Fruit fly (Drosophila melanogaster) whole organism, embryonic: ENCODE measurements around the gene Rab9Db.

Experiments used
- Aef1 ChIP-seq: fragments of 200-800 bp; sonication (Bioruptor generic); IDR thresholded peaks from 3 replicates; pipeline ENCODE4 v1.3.6; 2022; ENCODE audit warnings: missing biosample characterization, missing genetic modification characterization
- Blimp-1 ChIP-seq: fragments of 200-800 bp; sonication (Bioruptor generic); optimal IDR thresholded peaks from 3 replicates; lab custom pipeline; 2018; ENCODE audit warnings: missing biosample characterization, missing genetic modification characterization, mild to moderate bottlenecking, moderate library complexity, missing genetic modification reagents
- CG10209 ChIP-seq: fragments of 200-800 bp; sonication (Bioruptor generic); optimal IDR thresholded peaks from 3 replicates; lab custom pipeline; 2017; ENCODE audit warnings: missing biosample characterization, mild to moderate bottlenecking, missing genetic modification characterization, missing genetic modification reagents
- CG1024 ChIP-seq: fragments of 200-800 bp; sonication (Bioruptor generic); IDR thresholded peaks from 2 replicates; pipeline ENCODE4 v1.3.6; 2022; ENCODE audit warnings: missing biosample characterization, missing genetic modification characterization
- CG11456 ChIP-seq: fragments of 200-800 bp; sonication (Bioruptor generic); IDR thresholded peaks from 3 replicates; pipeline ENCODE4 v1.3.6; 2022; ENCODE audit warnings: missing biosample characterization, missing genetic modification characterization
- CG11560 ChIP-seq: fragments of 200-800 bp; sonication (Bioruptor generic); IDR thresholded peaks from 3 replicates; pipeline ENCODE4 v1.3.6; 2022; ENCODE audit warnings: missing biosample characterization, missing genetic modification characterization
- CG15479 ChIP-seq: fragments of 200-800 bp; sonication (Bioruptor generic); optimal IDR thresholded peaks from 3 replicates; lab custom pipeline; 2019; ENCODE audit warnings: missing biosample characterization, mild to moderate bottlenecking, missing genetic modification characterization, moderate library complexity
- CG17186 ChIP-seq: fragments of 200-800 bp; sonication (Bioruptor generic); optimal IDR thresholded peaks from 3 replicates; lab custom pipeline; 2017; ENCODE audit warnings: missing biosample characterization, missing genetic modification reagents, missing genetic modification characterization
- CG17612 ChIP-seq: fragments of 200-800 bp; sonication (Bioruptor generic); IDR thresholded peaks from 2 replicates; pipeline ENCODE4 v1.3.6; 2022; ENCODE audit warnings: missing biosample characterization, missing genetic modification characterization
- CG30403 ChIP-seq: fragments of 200-800 bp; sonication (Bioruptor generic); optimal IDR thresholded peaks from 3 replicates; lab custom pipeline; 2016; ENCODE audit warnings: missing biosample characterization, missing genetic modification characterization
- CG3065 ChIP-seq: fragments of 200-800 bp; sonication (Bioruptor generic); optimal IDR thresholded peaks from 2 replicates; lab custom pipeline; 2016; ENCODE audit warnings: missing biosample characterization, missing genetic modification characterization
- CG4617 ChIP-seq: fragments of 200-800 bp; sonication (Bioruptor generic); optimal IDR thresholded peaks from 3 replicates; lab custom pipeline; 2016; ENCODE audit warnings: missing biosample characterization, missing genetic modification characterization, borderline replicate concordance
- CG5953 ChIP-seq: fragments of 200-800 bp; sonication (Bioruptor generic); IDR thresholded peaks from 2 replicates; pipeline ENCODE4 v1.3.6; 2022; ENCODE audit warnings: missing biosample characterization, missing genetic modification characterization
- CG6175 ChIP-seq: fragments of 200-800 bp; sonication (Bioruptor generic); IDR thresholded peaks from 3 replicates; pipeline ENCODE4 v1.3.6; 2022; ENCODE audit warnings: missing biosample characterization, missing genetic modification characterization
- CG6683 ChIP-seq: fragments of 200-800 bp; sonication (Bioruptor generic); optimal IDR thresholded peaks from 2 replicates; lab custom pipeline; 2017; ENCODE audit warnings: missing biosample characterization, mild to moderate bottlenecking, missing genetic modification characterization, missing genetic modification reagents
- CG9215 ChIP-seq: fragments of 200-800 bp; sonication (Bioruptor generic); IDR thresholded peaks from 2 replicates; pipeline ENCODE4 v1.3.6; 2022; ENCODE audit warnings: missing biosample characterization, missing genetic modification characterization
- Dip3 ChIP-seq: fragments of 200-800 bp; sonication (Bioruptor generic); optimal IDR thresholded peaks from 3 replicates; lab custom pipeline; 2016; ENCODE audit warnings: missing biosample characterization, missing genetic modification characterization
- Drgx ChIP-seq: fragments of 200-800 bp; sonication (Bioruptor generic); IDR thresholded peaks from 2 replicates; pipeline ENCODE4 v1.3.6; 2022; ENCODE audit warnings: missing biosample characterization, missing genetic modification characterization
- Eip74EF ChIP-seq, 2 experiments: fragments of 200-800 bp in 1 of 2; fragments of >200 bp in 1 of 2; sonication (Bioruptor generic) in 1 of 2; optimal IDR thresholded peaks; 2 replicates each; lab custom pipeline; 2017 to 2019; ENCODE audit warnings: missing biosample characterization in 2 of 2, missing genetic modification characterization in 2 of 2, mild to moderate bottlenecking in 1 of 2, moderate library complexity in 1 of 2
- Ets97D ChIP-seq: fragments of 200-800 bp; sonication (Bioruptor generic); optimal IDR thresholded peaks from 3 replicates; lab custom pipeline; 2016; ENCODE audit warnings: missing biosample characterization, missing genetic modification characterization
- H2.0 ChIP-seq: fragments of 200-800 bp; sonication (Bioruptor generic); IDR thresholded peaks from 2 replicates; pipeline ENCODE4 v1.3.6; 2022; ENCODE audit warnings: missing biosample characterization, missing genetic modification characterization
- Hr3 ChIP-seq: fragments of 200-800 bp; sonication (Bioruptor generic); optimal IDR thresholded peaks from 3 replicates; lab custom pipeline; 2016; ENCODE audit warnings: missing biosample characterization, missing genetic modification characterization
- MBD-R2 ChIP-seq: fragments of 200-800 bp; sonication (Bioruptor generic); IDR thresholded peaks from 2 replicates; pipeline ENCODE4 v1.3.6; 2022; ENCODE audit warnings: missing biosample characterization, missing genetic modification characterization
- Mad ChIP-seq: fragments of 200-800 bp; sonication (Bioruptor generic); optimal IDR thresholded peaks from 2 replicates; lab custom pipeline; 2016; ENCODE audit warnings: missing biosample characterization, missing genetic modification characterization
- Sox102F ChIP-seq: fragments of 200-800 bp; sonication (Bioruptor generic); optimal IDR thresholded peaks from 2 replicates; lab custom pipeline; 2018; ENCODE audit warnings: missing biosample characterization, mild to moderate bottlenecking, missing genetic modification characterization, moderate library complexity
- Usf ChIP-seq: fragments of 200-800 bp; sonication (Bioruptor generic); optimal IDR thresholded peaks from 2 replicates; lab custom pipeline; 2017; ENCODE audit warnings: missing genotype, missing biosample characterization, missing genetic modification characterization
- YL-1 ChIP-seq: fragments of 200-800 bp; sonication (Bioruptor generic); optimal IDR thresholded peaks from 3 replicates; lab custom pipeline; 2017; ENCODE audit warnings: missing biosample characterization, mild to moderate bottlenecking, missing genetic modification characterization
- amos ChIP-seq: fragments of 200-800 bp; sonication (Bioruptor generic); IDR thresholded peaks from 2 replicates; pipeline ENCODE4 v1.3.6; 2022; ENCODE audit warnings: missing biosample characterization, missing genetic modification characterization; ENCODE audit not compliant: partially characterized antibody
- bcd ChIP-seq: fragments of 200-800 bp; sonication (Bioruptor generic); optimal IDR thresholded peaks from 2 replicates; lab custom pipeline; 2017; ENCODE audit warnings: missing biosample characterization, mild to moderate bottlenecking, missing genetic modification characterization
- bsh ChIP-seq, 2 experiments: fragments of 200-800 bp; sonication (Bioruptor generic); optimal IDR thresholded peaks; 2 replicates each; lab custom pipeline; 2017 to 2018; ENCODE audit warnings: mild to moderate bottlenecking in 2 of 2, missing biosample characterization in 2 of 2, missing genetic modification characterization in 2 of 2, moderate library complexity in 1 of 2
- caup ChIP-seq: fragments of 200-800 bp; sonication (Bioruptor generic); optimal IDR thresholded peaks from 3 replicates; lab custom pipeline; 2017; ENCODE audit warnings: missing biosample characterization, mild to moderate bottlenecking, missing genetic modification characterization, moderate library complexity; ENCODE audit not compliant: severe bottlenecking
- cg ChIP-seq: fragments of 200-800 bp; sonication (Bioruptor generic); optimal IDR thresholded peaks from 3 replicates; lab custom pipeline; 2019; ENCODE audit warnings: missing biosample characterization, mild to moderate bottlenecking, missing genetic modification characterization, moderate library complexity
- chm ChIP-seq: fragments of 200-800 bp; sonication (Bioruptor generic); IDR thresholded peaks from 2 replicates; pipeline ENCODE4 v1.3.6; 2022; ENCODE audit warnings: missing biosample characterization, missing genetic modification characterization
- gro ChIP-seq: fragments of 200-800 bp; sonication (Bioruptor generic); optimal IDR thresholded peaks from 2 replicates; lab custom pipeline; 2016; ENCODE audit warnings: missing biosample characterization, missing genetic modification characterization
- hb ChIP-seq: fragments of 200-800 bp; sonication (Bioruptor generic); IDR thresholded peaks from 3 replicates; pipeline ENCODE4 v1.3.6; 2022; ENCODE audit warnings: missing biosample characterization, missing genetic modification characterization; ENCODE audit not compliant: partially characterized antibody
- kah ChIP-seq: fragments of 200-800 bp; sonication (Bioruptor generic); optimal IDR thresholded peaks from 2 replicates; lab custom pipeline; 2018; ENCODE audit warnings: missing biosample characterization, mild to moderate bottlenecking, missing genetic modification characterization
- ken ChIP-seq: fragments of 200-800 bp; sonication (Bioruptor generic); IDR thresholded peaks from 3 replicates; pipeline ENCODE4 v1.3.6; 2022; ENCODE audit warnings: missing biosample characterization, missing genetic modification characterization
- klu ChIP-seq: fragments of 200-800 bp; sonication (Bioruptor generic); IDR thresholded peaks from 2 replicates; pipeline ENCODE4 v1.3.6; 2022; ENCODE audit warnings: missing biosample characterization, missing genetic modification characterization
- pzg ChIP-seq: fragments of 200-800 bp; sonication (Bioruptor generic); optimal IDR thresholded peaks from 3 replicates; lab custom pipeline; 2018; ENCODE audit warnings: missing biosample characterization, mild to moderate bottlenecking, missing genetic modification characterization, moderate library complexity
- ro ChIP-seq: fragments of 200-800 bp; sonication (Bioruptor generic); IDR thresholded peaks from 2 replicates; pipeline ENCODE4 v1.3.6; 2022; ENCODE audit warnings: missing biosample characterization, missing genetic modification characterization
- row ChIP-seq: fragments of 200-800 bp; sonication (Bioruptor generic); IDR thresholded peaks from 3 replicates; pipeline ENCODE4 v1.3.6; 2022; ENCODE audit warnings: missing biosample characterization, missing genetic modification characterization
- schlank ChIP-seq: fragments of 200-800 bp; sonication (Bioruptor generic); optimal IDR thresholded peaks from 2 replicates; lab custom pipeline; 2018; ENCODE audit warnings: missing biosample characterization, mild to moderate bottlenecking, missing genetic modification characterization
- sens ChIP-seq: fragments of 200-800 bp; sonication (Bioruptor generic); peaks from one replicate; lab custom pipeline; 2016; ENCODE audit warnings: missing biosample characterization, missing genetic modification characterization
- sim ChIP-seq: fragments of 200-800 bp; sonication (Bioruptor generic); IDR thresholded peaks from 2 replicates; pipeline ENCODE4 v1.3.6; 2022; ENCODE audit warnings: missing biosample characterization, missing genetic modification characterization
- so ChIP-seq: fragments of 200-800 bp; sonication (Bioruptor generic); IDR thresholded peaks from 3 replicates; pipeline ENCODE4 v1.3.6; 2022; ENCODE audit warnings: missing biosample characterization, missing genetic modification characterization
- sob ChIP-seq: fragments of 200-800 bp; sonication (Bioruptor generic); IDR thresholded peaks from 2 replicates; pipeline ENCODE4 v1.3.6; 2022; ENCODE audit warnings: missing biosample characterization, missing genetic modification characterization
- wdn ChIP-seq: fragments of 200-800 bp; sonication (Bioruptor generic); IDR thresholded peaks from 2 replicates; pipeline ENCODE4 v1.3.6; 2022; ENCODE audit warnings: missing biosample characterization, missing genetic modification characterization
- zfh2 ChIP-seq: fragments of 200-800 bp; sonication (Bioruptor generic); optimal IDR thresholded peaks from 2 replicates; lab custom pipeline; 2016; ENCODE audit warnings: missing biosample characterization, missing genetic modification characterization

The Rab9Db gene

dm6 chrX:10620144-10621005 lies 2.6 kb downstream of the Rab9Db start, which contains the start of gene CG43347 (continued):
- TF ChIP-seq hb (GFP tag; lab: Robert Waterston, UW): no peak
- TF ChIP-seq gro (GFP tag; lab: Kevin White, UChicago): no peak
- no peak; the same call in 1 of the 2 replicates for TF ChIP-seq CG5953 (GFP tag; lab: Robert Waterston, UW)
- TF ChIP-seq klu (GFP tag; lab: Robert Waterston, UW): peak; percentile 46
- TF ChIP-seq Mad (GFP tag; lab: Kevin White, UChicago): no peak
- peak; percentile 70 for TF ChIP-seq CG10209 (GFP tag; lab: Kevin White, UChicago)
- TF ChIP-seq Aef1 (GFP tag; lab: Robert Waterston, UW): peak; percentile 32; the same call in 1 of the 3 replicates
- TF ChIP-seq sim (GFP tag; lab: Robert Waterston, UW): no peak
- TF ChIP-seq CG17612 (GFP tag; lab: Robert Waterston, UW): no peak
- peak; percentile 31; the same call in 1 of the 2 replicates for TF ChIP-seq Drgx (GFP tag; lab: Robert Waterston, UW)
- peak; percentile 75 for TF ChIP-seq Sox102F (GFP tag; lab: Kevin White, UChicago)
- TF ChIP-seq YL-1 (GFP tag; lab: Kevin White, UChicago): no peak
- peak; percentile 41 for TF ChIP-seq cg (GFP tag; lab: Kevin White, UChicago)
- peak in 1 of 2 experiments; percentile 72 for TF ChIP-seq bsh (GFP tag; optimal IDR thresholded peaks at IDR 0.05; lab: Kevin White, UChicago)
- no peak for TF ChIP-seq wdn
- no peak for TF ChIP-seq chm (GFP tag; lab: Robert Waterston, UW)
- peak; percentile 66 for TF ChIP-seq bcd (GFP tag; lab: Kevin White, UChicago)
- TF ChIP-seq ken (GFP tag; lab: Robert Waterston, UW): peak; percentile 45; the same call in 1 of the 3 replicates
- no peak for TF ChIP-seq CG4617 (GFP tag; lab: Kevin White, UChicago)
- no peak for TF ChIP-seq Dip3 (GFP tag; lab: Kevin White, UChicago)
- no peak for TF ChIP-seq CG3065 (GFP tag; lab: Kevin White, UChicago)
- no peak for TF ChIP-seq CG1024 (GFP tag; lab: Robert Waterston, UW)
- peak; percentile 22; the same call in 1 of the 2 replicates for TF ChIP-seq H2.0 (GFP tag; lab: Robert Waterston, UW)
- peak; percentile 66 for TF ChIP-seq CG9215
- TF ChIP-seq row: peak; percentile 79
- TF ChIP-seq MBD-R2: no peak
- TF ChIP-seq CG11560 (tag; lab: Robert Waterston, UW): peak; percentile 39; the same call in 1 of the 3 replicates
- TF ChIP-seq pzg (GFP tag; lab: Kevin White, UChicago): no peak
- peak; percentile 35 for TF ChIP-seq schlank (tag; lab: Kevin White, UChicago)
- TF ChIP-seq kah (GFP tag; lab: Kevin White, UChicago): peak; percentile 11
- TF ChIP-seq Hr3 (GFP tag; lab: Kevin White, UChicago): peak; percentile 44
- no peak for TF ChIP-seq Ets97D (GFP tag; lab: Kevin White, UChicago)
- TF ChIP-seq caup (GFP tag; lab: Kevin White, UChicago): peak; percentile 79
- TF ChIP-seq ro (GFP tag; lab: Robert Waterston, UW): no peak
- no peak for TF ChIP-seq amos (GFP tag; lab: Robert Waterston, UW)
- TF ChIP-seq sob: peak; percentile 50; the same call in 1 of the 2 replicates
- peak; percentile 79 for TF ChIP-seq sens (GFP tag; lab: Kevin White, UChicago)
- TF ChIP-seq CG17186: no peak
- TF ChIP-seq so (GFP tag; lab: Robert Waterston, UW): 0 out of 3 replicates have a peak, but pooled peaks have one; percentile 54
- no peak for TF ChIP-seq Usf (GFP tag; lab: Kevin White, UChicago)
- peak; percentile 60 for TF ChIP-seq Blimp-1 (GFP tag; lab: Kevin White, UChicago)
- TF ChIP-seq zfh2 (GFP tag; lab: Kevin White, UChicago): peak; percentile 22
- TF ChIP-seq Eip74EF (GFP tag; optimal IDR thresholded peaks at IDR 0.05; lab: Kevin White, UChicago): peak in 1 of 2 experiments; percentile 51
- no peak for TF ChIP-seq CG15479 (GFP tag; lab: Kevin White, UChicago)
- TF ChIP-seq CG6175 (GFP tag; lab: Robert Waterston, UW): no peak
- peak; percentile 61 for TF ChIP-seq CG6683 (GFP tag; lab: Kevin White, UChicago)
- TF ChIP-seq CG30403 (GFP tag; lab: Kevin White, UChicago): peak; percentile 76
- TF ChIP-seq CG11456 (GFP tag; lab: Robert Waterston, UW): 0 out of 3 replicates have a peak, but pooled peaks have one; percentile 37
